Worm (Caenorhabditis elegans): ENCODE data around the gene K09H11.11.
A peak's percentile ranks its signal among the peaks of the same experiment; 100 is the strongest.

Gene K09H11.11

ce11 chrV:5746237-5746636 lies 8.8 kb downstream of the K09H11.11 start:
- peak; percentile 77 for TF ChIP-seq ceh-63 (GFP tag; optimal IDR thresholded peaks at IDR 0.05)
- no peak for TF ChIP-seq tlp-1 (tag; optimal IDR thresholded peaks at IDR 0.05)

- TF ChIP-seq nhr-47 (tag; optimal IDR thresholded peaks at IDR 0.05) (peak; percentile 22), vab-15 (tag; optimal IDR thresholded peaks at IDR 0.05) (no peak), unc-130 (tag; optimal IDR thresholded peaks at IDR 0.05) (no peak), egl-13 (tag; optimal IDR thresholded peaks at IDR 0.05) (peak; percentile 55), ama-1 (optimal IDR thresholded peaks at IDR 0.05) (no peak), hpl-2 (GFP tag; optimal IDR thresholded peaks at IDR 0.05) (no peak), unc-62 (GFP tag; optimal IDR thresholded peaks at IDR 0.05) (no peak), dsc-1 (tag; optimal IDR thresholded peaks at IDR 0.05) (peak; percentile 87), ets-5 (GFP tag; IDR thresholded peaks at IDR 0.05) (no peak), unc-98 (GFP tag; IDR thresholded peaks at IDR 0.05) (no peak), elt-2 (tag; optimal IDR thresholded peaks at IDR 0.05) (no peak)
Observed at ce11 chrV:5741237-5741636, 13.8 kb downstream of the K09H11.11 start.

ce11 chrV:5739438-5739837 lies 15.6 kb downstream of the K09H11.11 start:
- peak; percentile 35 for TF ChIP-seq sox-4 (tag; optimal IDR thresholded peaks at IDR 0.05)
- peak; percentile 51 for TF ChIP-seq fkh-8 (tag; optimal IDR thresholded peaks at IDR 0.05)
- peak; percentile 7 for TF ChIP-seq nhr-47 (tag; optimal IDR thresholded peaks at IDR 0.05)
- peak; percentile 85 for TF ChIP-seq dsc-1 (tag; optimal IDR thresholded peaks at IDR 0.05)
- TF ChIP-seq efl-1 (optimal IDR thresholded peaks at IDR 0.05), result no peak
- TF ChIP-seq efl-1 (GFP tag; optimal IDR thresholded peaks at IDR 0.05 in 1 of 2), result peak in 1 of 2 experiments; percentile 87
- TF ChIP-seq pax-3 (tag; optimal IDR thresholded peaks at IDR 0.05), result peak; percentile 29
- TF ChIP-seq nhr-71 (tag; optimal IDR thresholded peaks at IDR 0.05), result peak; percentile 34
- TF ChIP-seq ceh-88 (GFP tag; IDR thresholded peaks at IDR 0.05), result no peak
- TF ChIP-seq aly-2 (tag; optimal IDR thresholded peaks at IDR 0.05), result no peak

- no peak for TF ChIP-seq xbp-1 (tag; optimal IDR thresholded peaks at IDR 0.05)
- no peak for TF ChIP-seq blmp-1 (tag; optimal IDR thresholded peaks at IDR 0.05)
- no peak for TF ChIP-seq nhr-77 (tag; optimal IDR thresholded peaks at IDR 0.05)
- TF ChIP-seq tlp-1 (tag; optimal IDR thresholded peaks at IDR 0.05), result no peak
- no peak for TF ChIP-seq mdl-1 (tag; optimal IDR thresholded peaks at IDR 0.05)
- no peak for TF ChIP-seq elt-2 (tag; optimal IDR thresholded peaks at IDR 0.05)
- no peak for TF ChIP-seq ceh-8 (GFP tag; optimal IDR thresholded peaks at IDR 0.05)
- no peak for TF ChIP-seq nhr-47 (tag; optimal IDR thresholded peaks at IDR 0.05)
- TF ChIP-seq nhr-237 (tag; optimal IDR thresholded peaks at IDR 0.05), result no peak
- TF ChIP-seq hpl-2 (GFP tag; optimal IDR thresholded peaks at IDR 0.05), result no peak
- TF ChIP-seq unc-62 (GFP tag; optimal IDR thresholded peaks at IDR 0.05), result no peak
- TF ChIP-seq nhr-12 (tag; optimal IDR thresholded peaks at IDR 0.05), result no peak
- TF ChIP-seq ztf-11 (tag; optimal IDR thresholded peaks at IDR 0.05), result no peak
- no peak for TF ChIP-seq unc-30 (tag; optimal IDR thresholded peaks at IDR 0.05)
- no peak for TF ChIP-seq nhr-84 (tag; optimal IDR thresholded peaks at IDR 0.05)
- TF ChIP-seq sup-37 (GFP tag; optimal IDR thresholded peaks at IDR 0.05), result no peak
- TF ChIP-seq elt-3 (tag; optimal IDR thresholded peaks at IDR 0.05), result no peak
- TF ChIP-seq fkh-10 (GFP tag; optimal IDR thresholded peaks at IDR 0.05), result no peak
Observed at ce11 chrV:5736068-5736467, 19.0 kb downstream of the K09H11.11 start, which contains the start of gene K09H11.6. TSS of gene K09H11.6 (minus strand) at chrV:5736168.

ce11 chrV:5730783-5731182 lies 24.3 kb downstream of the K09H11.11 start, which contains the start of gene K09H11.15:
TSS of gene K09H11.15 (minus strand) at chrV:5730883.
- no peak for TF ChIP-seq lin-14 (GFP tag; optimal IDR thresholded peaks at IDR 0.05)

All from whole organism, L1 larva.